Worm (Caenorhabditis elegans): ENCODE measurements around the gene nfki-1.

- TF ChIP-seq unc-39 (tag; optimal IDR thresholded peaks at IDR 0.05) (no peak), flh-1 (GFP tag; optimal IDR thresholded peaks at IDR 0.05) (no peak), blmp-1 (tag; optimal IDR thresholded peaks at IDR 0.05) (no peak), pha-4 (tag; optimal IDR thresholded peaks at IDR 0.05) (no peak), mab-5 (tag; optimal IDR thresholded peaks at IDR 0.05) (no peak), nhr-28 (tag; optimal IDR thresholded peaks at IDR 0.05) (no peak), nhr-2 (tag; optimal IDR thresholded peaks at IDR 0.05) (no peak), elt-1 (tag; optimal IDR thresholded peaks at IDR 0.05; ENCODE audit: borderline replicate concordance, insufficient read depth) (no peak), ztf-11 (tag; optimal IDR thresholded peaks at IDR 0.05) (no peak), nhr-237 (tag; optimal IDR thresholded peaks at IDR 0.05) (no peak), bed-3 (GFP tag; optimal IDR thresholded peaks at IDR 0.05) (no peak)
Measured at ce11 chrX:15321217-15321616, 33.8 kb upstream of the nfki-1 start.

Data from whole organism, mixed stage, embryonic.